Worm (Caenorhabditis elegans) whole organism, L4/young adult: ENCODE measurements around the gene C01G10.5.

ENCODE experiments used
- W03F9.2 ChIP-seq: fragments of 150-350 bp; optimal IDR thresholded peaks from 2 replicates; lab custom pipeline; 2014; ENCODE audit warnings: missing biosample characterization, missing genetic modification characterization
- dao-5 ChIP-seq: sonication (generic microtip); optimal IDR thresholded peaks from 2 replicates; lab custom pipeline; 2016; ENCODE audit warnings: missing genotype, missing genetic modification characterization, moderate library complexity, missing compliant biosample characterization
- him-1 ChIP-seq: sonication (generic microtip); optimal IDR thresholded peaks from 2 replicates; lab custom pipeline; 2016; ENCODE audit warnings: missing genotype, missing genetic modification reagents, missing genetic modification characterization, missing compliant biosample characterization

DNA sequence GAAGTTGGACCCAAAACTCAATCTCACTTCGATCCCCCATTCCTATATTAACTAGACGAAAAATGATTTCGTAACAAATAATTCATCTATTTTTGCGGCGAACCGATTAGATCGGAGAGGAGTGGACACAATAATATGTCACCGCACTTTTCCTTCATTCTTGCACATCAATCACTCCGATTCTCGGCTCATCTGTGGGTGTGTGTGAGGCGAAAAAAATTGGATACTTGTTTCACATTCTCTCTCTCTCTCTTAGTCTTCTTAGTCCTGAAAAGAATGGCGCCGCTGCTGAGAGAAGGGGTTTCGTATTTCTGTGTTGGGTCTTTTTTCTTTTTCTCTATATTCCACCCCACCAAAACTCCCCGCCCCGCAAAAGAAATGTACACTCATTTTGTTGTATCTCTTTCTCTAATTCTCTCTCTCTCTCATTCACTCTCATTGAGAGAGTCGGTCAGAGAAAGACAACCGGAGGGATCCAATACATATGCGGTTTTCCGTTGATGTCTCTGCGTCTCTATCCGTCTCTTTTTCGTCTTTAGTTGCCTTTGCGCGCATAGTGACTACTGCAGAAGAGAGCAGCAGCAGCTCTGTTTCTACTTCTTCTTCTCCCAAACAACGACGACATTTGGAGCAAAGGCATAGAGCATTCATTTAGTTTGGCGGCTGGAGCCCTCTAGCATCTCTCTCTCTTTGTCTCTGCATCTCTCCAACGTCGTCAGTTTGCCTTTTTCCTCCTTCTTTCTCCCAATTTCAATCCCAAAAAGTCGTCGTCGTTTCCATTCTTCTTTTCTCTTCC, 18.1 kb downstream of the C01G10.5 start, which contains the start of gene unc-76:
- TF ChIP-seq him-1 (tag; lab: Kevin White, UChicago) = peak; percentile 68
- TF ChIP-seq dao-5 = no peak
- TF ChIP-seq W03F9.2 (tag; lab: Kevin White, UChicago) = no peak
